Fruit fly (Drosophila melanogaster): ENCODE results near the gene CG34130.

The CG34130 gene

DNA sequence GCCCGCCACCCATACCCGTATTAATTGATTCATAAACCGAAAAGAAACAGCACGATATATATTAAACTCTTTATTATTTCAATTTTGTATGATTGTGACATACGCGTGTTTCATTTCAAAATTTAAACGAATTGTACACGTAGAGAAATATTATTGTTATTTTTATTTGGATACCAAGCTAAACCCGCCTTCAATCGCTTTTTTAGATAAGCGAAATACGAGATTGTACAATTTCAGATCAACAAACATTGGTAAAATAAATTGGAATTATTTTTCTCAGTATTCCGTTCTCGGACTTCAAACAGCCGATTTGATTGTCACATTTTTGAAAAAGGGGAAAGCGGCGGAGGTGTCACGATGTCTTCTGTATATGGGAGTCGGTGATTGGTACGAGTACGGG, 45.3 kb upstream of the CG34130 start (continued):
- TF ChIP-seq CG4404 (GFP tag; IDR thresholded peaks at IDR 0.05): no peak
- TF ChIP-seq bcd (GFP tag; optimal IDR thresholded peaks at IDR 0.05): peak; percentile 18
- no peak for TF ChIP-seq CG11247 (GFP tag; IDR thresholded peaks at IDR 0.05)
- TF ChIP-seq crc (GFP tag; optimal IDR thresholded peaks at IDR 0.05): no peak
- peak; percentile 31 for TF ChIP-seq NfI (GFP tag; optimal IDR thresholded peaks at IDR 0.05)
- peak; percentile 48; the same call in 1 of the 3 replicates for TF ChIP-seq CG34422 (GFP tag; IDR thresholded peaks at IDR 0.05)
- TF ChIP-seq Stat92E (GFP tag; optimal IDR thresholded peaks at IDR 0.05): no peak
- no peak for TF ChIP-seq nerfin-1 (tag; optimal IDR thresholded peaks at IDR 0.05)
- TF ChIP-seq Vsx1 (GFP tag; optimal IDR thresholded peaks at IDR 0.05): no peak
- TF ChIP-seq Dll (GFP tag; IDR thresholded peaks at IDR 0.05; ENCODE audit: partially characterized antibody): no peak
- peak; percentile 33 for TF ChIP-seq CoRest (tag; optimal IDR thresholded peaks at IDR 0.05)
- peak; percentile 12 for TF ChIP-seq CG9727 (GFP tag; optimal IDR thresholded peaks at IDR 0.05)
- peak; percentile 13 for TF ChIP-seq CG12155 (GFP tag; optimal IDR thresholded peaks at IDR 0.05)
- TF ChIP-seq Mad (GFP tag; optimal IDR thresholded peaks at IDR 0.05): no peak
- peak; percentile 57 for TF ChIP-seq row (GFP tag; IDR thresholded peaks at IDR 0.05)
- no peak for TF ChIP-seq lola (GFP tag; optimal IDR thresholded peaks at IDR 0.05)
- TF ChIP-seq stc (GFP tag; IDR thresholded peaks at IDR 0.05): 0 out of 2 replicates have a peak, but pooled peaks have one; percentile 26
- no peak for TF ChIP-seq CG10321 (GFP tag; IDR thresholded peaks at IDR 0.05)
- TF ChIP-seq CG4360 (GFP tag; IDR thresholded peaks at IDR 0.05): no peak
- TF ChIP-seq Nf-YA (GFP tag; IDR thresholded peaks at IDR 0.05): 0 out of 2 replicates have a peak, but pooled peaks have one; percentile 30
- peak; percentile 30 for TF ChIP-seq CG12391 (tag; optimal IDR thresholded peaks at IDR 0.05)
- TF ChIP-seq Poxn (GFP tag; IDR thresholded peaks at IDR 0.05): no peak
- TF ChIP-seq p53 (GFP tag; optimal IDR thresholded peaks at IDR 0.05): no peak
- TF ChIP-seq Ssrp (tag; optimal IDR thresholded peaks at IDR 0.05): peak; percentile 3
- TF ChIP-seq zfh1 (GFP tag; IDR thresholded peaks at IDR 0.05): 0 out of 3 replicates have a peak, but pooled peaks have one; percentile 40
- peak; percentile 61 for TF ChIP-seq CG1603 (tag; optimal IDR thresholded peaks at IDR 0.05)
- no peak for TF ChIP-seq HLHmδ (GFP tag; optimal IDR thresholded peaks at IDR 0.05)
- TF ChIP-seq CG2120 (GFP tag; optimal IDR thresholded peaks at IDR 0.05): peak; percentile 64
- TF ChIP-seq trem (tag; optimal IDR thresholded peaks at IDR 0.05): no peak
- no peak for TF ChIP-seq emc (GFP tag; optimal IDR thresholded peaks at IDR 0.05)
- TF ChIP-seq zfh2 (GFP tag; optimal IDR thresholded peaks at IDR 0.05): no peak
- peak; percentile 23 for TF ChIP-seq CG6254 (GFP tag; optimal IDR thresholded peaks at IDR 0.05)
- TF ChIP-seq Asciz (GFP tag; optimal IDR thresholded peaks at IDR 0.05): no peak
- TF ChIP-seq CG33213 (GFP tag; optimal IDR thresholded peaks at IDR 0.05): no peak
- TF ChIP-seq ham (GFP tag; IDR thresholded peaks at IDR 0.05): no peak
- no peak for TF ChIP-seq B-H2 (GFP tag; optimal IDR thresholded peaks at IDR 0.05)
- TF ChIP-seq Aef1 (GFP tag; IDR thresholded peaks at IDR 0.05): 0 out of 3 replicates have a peak, but pooled peaks have one; percentile 22
- TF ChIP-seq CG10147 (GFP tag; optimal IDR thresholded peaks at IDR 0.05): no peak
- peak; percentile 51 for TF ChIP-seq PHDP (tag; optimal IDR thresholded peaks at IDR 0.05)
- TF ChIP-seq fd96Cb (tag; optimal IDR thresholded peaks at IDR 0.05): peak; percentile 20
- TF ChIP-seq HLH3B (GFP tag; IDR thresholded peaks at IDR 0.05): peak; percentile 44
- no peak; the same call in 1 of the 2 replicates for TF ChIP-seq Atf6 (GFP tag; IDR thresholded peaks at IDR 0.05)
- TF ChIP-seq Lim3 (GFP tag; IDR thresholded peaks at IDR 0.05): no peak
- no peak for TF ChIP-seq C15 (GFP tag; IDR thresholded peaks at IDR 0.05)
- no peak for TF ChIP-seq CG4424 (GFP tag; optimal IDR thresholded peaks at IDR 0.05)
- TF ChIP-seq phol (tag; optimal IDR thresholded peaks at IDR 0.05): peak; percentile 45
- peak; percentile 50 for TF ChIP-seq unpg (GFP tag; optimal IDR thresholded peaks at IDR 0.05)
- no peak for TF ChIP-seq slp2 (GFP tag; optimal IDR thresholded peaks at IDR 0.05)
- no peak for TF ChIP-seq crp (GFP tag; optimal IDR thresholded peaks at IDR 0.05)
- TF ChIP-seq esg (GFP tag; conservative IDR thresholded peaks at IDR 0.05): peak; percentile 58
- TF ChIP-seq trh (GFP tag; optimal IDR thresholded peaks at IDR 0.05): no peak

Measured in whole organism, embryonic.